Worm (Caenorhabditis elegans) whole organism, L3 larva: Measurements from ENCODE around the gene egl-36.

Experiments
- ZK546.5 ChIP-seq: sonication (generic microtip); optimal IDR thresholded peaks from 2 replicates; lab custom pipeline; 2017; ENCODE audit warnings: missing biosample characterization, missing genetic modification characterization
- aly-2 ChIP-seq: fragments of 150-350 bp; optimal IDR thresholded peaks from 2 replicates; lab custom pipeline; 2014; ENCODE audit warnings: missing biosample characterization, missing genetic modification characterization
- ama-1 ChIP-seq: fragments of 150-350 bp; optimal IDR thresholded peaks from 2 replicates; lab custom pipeline; 2018
- ceh-16 ChIP-seq: sonication (generic microtip); optimal IDR thresholded peaks from 2 replicates; lab custom pipeline; 2017; ENCODE audit warnings: missing biosample characterization, missing genetic modification characterization
- ceh-28 ChIP-seq: fragments of 150-350 bp; optimal IDR thresholded peaks from 2 replicates; lab custom pipeline; 2014; ENCODE audit warnings: missing biosample characterization, missing genetic modification reagents, missing genetic modification characterization
- ceh-82 ChIP-seq: fragments of 150-350 bp; optimal IDR thresholded peaks from 2 replicates; lab custom pipeline; 2014; ENCODE audit warnings: missing biosample characterization, missing genetic modification characterization
- ceh-9 ChIP-seq: sonication (generic microtip); optimal IDR thresholded peaks from 2 replicates; lab custom pipeline; 2018; ENCODE audit warnings: missing biosample characterization, missing genetic modification characterization
- daf-12 ChIP-seq: fragments of 150-350 bp; optimal IDR thresholded peaks from 2 replicates; lab custom pipeline; 2014; ENCODE audit warnings: missing biosample characterization, missing genetic modification reagents, missing genetic modification characterization
- egl-27 ChIP-seq: sonication (generic microtip); optimal IDR thresholded peaks from 4 replicates; lab custom pipeline; 2017; ENCODE audit warnings: missing biosample characterization, missing genetic modification reagents, missing genetic modification characterization
- egl-5 ChIP-seq: fragments of 150-350 bp; optimal IDR thresholded peaks from 2 replicates; lab custom pipeline; 2017; ENCODE audit warnings: missing biosample characterization, missing genetic modification reagents, missing genetic modification characterization, inconsistent platforms
- elt-2 ChIP-seq: sonication (generic microtip); optimal IDR thresholded peaks from 2 replicates; lab custom pipeline; 2016; ENCODE audit warnings: missing genetic modification reagents, mild to moderate bottlenecking, missing genetic modification characterization, missing compliant biosample characterization
- elt-3 ChIP-seq, 3 experiments: fragments of 150-350 bp in 1 of 3; sonication (generic microtip) in 2 of 3; optimal IDR thresholded peaks; 2 replicates in 2 of 3; 4 replicates in 1 of 3; lab custom pipeline; 2014 to 2017; ENCODE audit warnings: missing biosample characterization in 3 of 3, missing genetic modification characterization in 3 of 3
- eor-1 ChIP-seq, 2 experiments: fragments of 150-350 bp; optimal IDR thresholded peaks; 2 replicates each; lab custom pipeline; 2014 to 2018; ENCODE audit warnings: missing biosample characterization in 2 of 2, missing genetic modification characterization in 2 of 2
- fkh-10 ChIP-seq: sonication (generic microtip); optimal IDR thresholded peaks from 2 replicates; lab custom pipeline; 2017; ENCODE audit warnings: missing biosample characterization, missing genetic modification reagents, missing genetic modification characterization
- fkh-2 ChIP-seq: fragments of 150-350 bp; optimal IDR thresholded peaks from 2 replicates; lab custom pipeline; 2014; ENCODE audit warnings: missing biosample characterization, missing genetic modification reagents, missing genetic modification characterization
- fos-1 ChIP-seq: fragments of 150-350 bp; optimal IDR thresholded peaks from 2 replicates; lab custom pipeline; 2014; ENCODE audit warnings: missing biosample characterization, missing genetic modification characterization
- hmg-11 ChIP-seq: sonication (generic microtip); optimal IDR thresholded peaks from 2 replicates; lab custom pipeline; 2016; ENCODE audit warnings: missing genetic modification characterization, missing compliant biosample characterization
- jun-1 ChIP-seq: fragments of 150-350 bp; optimal IDR thresholded peaks from 2 replicates; lab custom pipeline; 2014; ENCODE audit warnings: missing biosample characterization, missing genetic modification reagents, missing genetic modification characterization
- lin-15B ChIP-seq: fragments of 150-350 bp; optimal IDR thresholded peaks from 2 replicates; lab custom pipeline; 2014; ENCODE audit warnings: missing biosample characterization, missing genetic modification characterization
- lin-39 ChIP-seq: fragments of 150-350 bp; optimal IDR thresholded peaks from 2 replicates; lab custom pipeline; 2018; ENCODE audit warnings: missing biosample characterization, missing genetic modification reagents, missing genetic modification characterization
- lsy-12 ChIP-seq: sonication (generic microtip); optimal IDR thresholded peaks from 2 replicates; lab custom pipeline; 2016; ENCODE audit warnings: mild to moderate bottlenecking, missing genetic modification characterization, missing compliant biosample characterization
- mdl-1 ChIP-seq: fragments of 150-350 bp; optimal IDR thresholded peaks from 2 replicates; lab custom pipeline; 2014; ENCODE audit warnings: missing biosample characterization, missing genetic modification characterization
- mml-1 ChIP-seq: fragments of 150-350 bp; sonication (generic microtip); optimal IDR thresholded peaks from 3 replicates; lab custom pipeline; 2014; ENCODE audit warnings: missing biosample characterization, missing genetic modification characterization
- nfya-1 ChIP-seq: sonication (generic microtip); optimal IDR thresholded peaks from 2 replicates; lab custom pipeline; 2017; ENCODE audit warnings: missing genetic modification characterization, mild to moderate bottlenecking, missing compliant biosample characterization, antibody characterized with exemption, moderate library complexity; ENCODE audit not compliant: insufficient read depth
- nhr-11 ChIP-seq: fragments of 150-350 bp; optimal IDR thresholded peaks from 2 replicates; lab custom pipeline; 2014; ENCODE audit warnings: missing biosample characterization, missing genetic modification characterization
- nhr-12 ChIP-seq: fragments of 150-350 bp; optimal IDR thresholded peaks from 2 replicates; lab custom pipeline; 2014; ENCODE audit warnings: missing biosample characterization, missing genetic modification characterization
- nhr-23 ChIP-seq: fragments of 150-350 bp; optimal IDR thresholded peaks from 2 replicates; lab custom pipeline; 2014; ENCODE audit warnings: missing biosample characterization, missing genetic modification reagents, missing genetic modification characterization
- nhr-237 ChIP-seq: fragments of 150-350 bp; optimal IDR thresholded peaks from 2 replicates; lab custom pipeline; 2014; ENCODE audit warnings: missing biosample characterization, missing genetic modification characterization
- nhr-25 ChIP-seq: sonication (generic microtip); optimal IDR thresholded peaks from 2 replicates; lab custom pipeline; 2017; ENCODE audit warnings: missing biosample characterization, missing genetic modification characterization
- nhr-28 ChIP-seq: fragments of 150-350 bp; optimal IDR thresholded peaks from 2 replicates; lab custom pipeline; 2014; ENCODE audit warnings: missing biosample characterization, missing genetic modification characterization
- nhr-43 ChIP-seq: sonication (generic microtip); optimal IDR thresholded peaks from 2 replicates; lab custom pipeline; 2016; ENCODE audit warnings: mild to moderate bottlenecking, missing genetic modification characterization, missing compliant biosample characterization; ENCODE audit not compliant: poor library complexity, severe bottlenecking
- nhr-67 ChIP-seq: fragments of 150-350 bp; optimal IDR thresholded peaks from 2 replicates; lab custom pipeline; 2014; ENCODE audit warnings: missing biosample characterization, missing genetic modification characterization
- nhr-76 ChIP-seq: fragments of 150-350 bp; sonication (generic microtip); optimal IDR thresholded peaks from 5 replicates; lab custom pipeline; 2014; ENCODE audit warnings: missing biosample characterization, missing genetic modification characterization
- nhr-77 ChIP-seq: fragments of 150-350 bp; optimal IDR thresholded peaks from 2 replicates; lab custom pipeline; 2014; ENCODE audit warnings: missing biosample characterization, missing genetic modification characterization
- pha-4 ChIP-seq: fragments of 150-350 bp; optimal IDR thresholded peaks from 2 replicates; lab custom pipeline; 2014; ENCODE audit warnings: missing biosample characterization, missing genetic modification reagents, missing genetic modification characterization
- pqm-1 ChIP-seq: fragments of 150-350 bp; optimal IDR thresholded peaks from 2 replicates; lab custom pipeline; 2017; ENCODE audit warnings: missing biosample characterization, missing genetic modification characterization, inconsistent platforms
- sea-2 ChIP-seq: fragments of 150-350 bp; sonication (generic microtip); optimal IDR thresholded peaks from 4 replicates; lab custom pipeline; 2014; ENCODE audit warnings: missing biosample characterization, missing genetic modification reagents, missing genetic modification characterization
- skn-1 ChIP-seq: fragments of 150-350 bp; optimal IDR thresholded peaks from 2 replicates; lab custom pipeline; 2014; ENCODE audit warnings: missing biosample characterization, missing genetic modification characterization
- snpc-4 ChIP-seq: fragments of 150-350 bp; optimal IDR thresholded peaks from 2 replicates; lab custom pipeline; 2014; ENCODE audit warnings: missing biosample characterization, missing genetic modification characterization
- tbx-2 ChIP-seq: sonication (generic microtip); optimal IDR thresholded peaks from 2 replicates; lab custom pipeline; 2016; ENCODE audit warnings: mild to moderate bottlenecking, missing genetic modification characterization, missing compliant biosample characterization
- unc-39 ChIP-seq: sonication (generic microtip); optimal IDR thresholded peaks from 4 replicates; lab custom pipeline; 2017; ENCODE audit warnings: missing biosample characterization, missing genetic modification characterization
- unc-62 ChIP-seq: fragments of 150-350 bp; sonication (generic microtip); optimal IDR thresholded peaks from 4 replicates; lab custom pipeline; 2014; ENCODE audit warnings: missing biosample characterization, missing genetic modification reagents, missing genetic modification characterization
- zag-1 ChIP-seq: fragments of 150-350 bp; optimal IDR thresholded peaks from 2 replicates; lab custom pipeline; 2014; ENCODE audit warnings: missing biosample characterization, missing genetic modification characterization
- ztf-11 ChIP-seq: fragments of 150-350 bp; optimal IDR thresholded peaks from 2 replicates; lab custom pipeline; 2014; ENCODE audit warnings: missing biosample characterization, missing genetic modification characterization
- ztf-4 ChIP-seq: fragments of 150-350 bp; optimal IDR thresholded peaks from 2 replicates; lab custom pipeline; 2014; ENCODE audit warnings: missing biosample characterization, missing genetic modification characterization

Gene egl-36

DNA sequence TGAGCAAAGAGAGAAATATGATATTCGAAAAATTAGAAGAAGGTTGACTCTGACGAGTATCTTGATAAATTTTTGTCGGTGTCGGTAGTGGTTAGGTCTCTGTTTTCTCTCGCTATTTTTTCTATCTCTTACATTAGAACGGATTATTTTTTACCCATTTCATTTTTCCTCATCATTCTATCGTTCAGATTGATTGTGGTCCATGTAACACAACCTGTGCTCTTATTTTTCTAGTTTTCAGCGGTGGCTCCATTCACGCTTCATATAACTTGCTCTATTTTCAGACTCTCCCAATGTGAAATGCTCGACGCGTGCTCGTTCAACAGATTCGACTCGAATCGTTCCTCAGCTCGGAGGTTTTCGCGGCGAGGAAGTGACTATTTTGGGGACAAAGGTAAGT, at the start of gene egl-36:
TSS of gene egl-36 (plus strand) at position 301 of the 400 bp plus-strand sequence.
- TF ChIP-seq tbx-2 (tag; lab: Kevin White, UChicago) (no peak), nhr-11 (tag; lab: Kevin White, UChicago) (no peak)
- TF ChIP-seq, all 47 proteins: peak for 0

DNA sequence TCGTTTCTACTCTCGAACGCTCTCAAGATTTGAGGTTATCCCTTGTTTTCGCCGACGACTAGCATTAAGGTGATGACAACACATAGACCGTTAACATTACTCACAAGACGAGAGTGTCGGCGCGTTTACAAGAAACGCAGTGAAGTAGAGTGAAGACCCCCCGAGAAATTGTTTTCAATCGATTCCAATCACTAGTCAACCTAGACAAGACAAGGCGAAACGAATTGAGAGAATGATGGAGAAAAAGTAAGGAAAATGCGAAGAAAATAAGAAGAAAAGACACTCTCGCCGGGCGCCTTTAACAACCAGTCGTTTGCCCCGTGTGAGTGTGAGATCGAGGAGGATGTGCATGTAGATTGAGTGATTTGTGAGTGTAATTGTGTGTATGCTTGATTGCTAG, 49.6 kb upstream of the egl-36 start:
- TF ChIP-seq lin-39 (tag; lab: Kevin White, UChicago) (peak; percentile 41), lin-15B (no peak), ceh-9 (no peak), zag-1 (tag; lab: Kevin White, UChicago) (no peak), nhr-12 (tag; lab: Kevin White, UChicago) (no peak), mdl-1 (tag; lab: Kevin White, UChicago) (peak; percentile 1), ztf-4 (tag; lab: Kevin White, UChicago) (no peak), fos-1 (tag; lab: Kevin White, UChicago) (no peak), elt-3 (tag; optimal IDR thresholded peaks at IDR 0.05; lab: Kevin White, UChicago) (peak in 1 of 3 experiments; percentile 10), ZK546.5 (tag; lab: Kevin White, UChicago) (no peak), nhr-67 (no peak), nhr-23 (peak; percentile 83), nhr-43 (peak; percentile 45), egl-27 (tag; lab: Kevin White, UChicago) (no peak), unc-62 (GFP tag; lab: Kevin White, UChicago) (peak; percentile 49), ztf-11 (tag; lab: Kevin White, UChicago) (no peak), aly-2 (tag; lab: Kevin White, UChicago) (no peak), nhr-76 (tag; lab: Kevin White, UChicago) (no peak), fkh-2 (tag; lab: Kevin White, UChicago) (no peak), unc-39 (tag; lab: Kevin White, UChicago) (no peak), nhr-77 (no peak), daf-12 (tag; lab: Kevin White, UChicago) (no peak), hmg-11 (tag; lab: Kevin White, UChicago) (peak; percentile 38), pqm-1 (tag; lab: Kevin White, UChicago) (peak; percentile 47), nhr-28 (tag; lab: Kevin White, UChicago) (no peak), ceh-16 (tag; lab: Kevin White, UChicago) (no peak), ceh-28 (tag; lab: Kevin White, UChicago) (peak; percentile 89), snpc-4 (tag; lab: Kevin White, UChicago) (peak; percentile 55), lsy-12 (tag; lab: Kevin White, UChicago) (peak; percentile 45), egl-5 (tag; lab: Kevin White, UChicago) (peak; percentile 94), nhr-11 (tag; lab: Kevin White, UChicago) (no peak), elt-2 (tag; lab: Kevin White, UChicago) (peak; percentile 54), fkh-10 (GFP tag; lab: Kevin White, UChicago) (no peak), sea-2 (GFP tag; lab: Kevin White, UChicago) (no peak), tbx-2 (tag; lab: Kevin White, UChicago) (no peak), pha-4 (tag; lab: Kevin White, UChicago) (peak; percentile 66), nhr-237 (no peak), ama-1 (lab: Kevin White, UChicago) (no peak), ceh-82 (tag; lab: Kevin White, UChicago) (no peak), jun-1 (tag; lab: Kevin White, UChicago) (peak; percentile 18), nhr-25 (tag; lab: Kevin White, UChicago) (peak; percentile 85), nfya-1 (tag; lab: Kevin White, UChicago) (peak; percentile 55), eor-1 (tag; optimal IDR thresholded peaks at IDR 0.05; lab: Kevin White, UChicago) (no peak), skn-1 (tag; lab: Kevin White, UChicago) (no peak), mml-1 (tag; lab: Kevin White, UChicago) (no peak)
